Fruit fly (Drosophila melanogaster) whole organism, prepupa: Measurements from ENCODE around the gene CG46396.

Experiments
- Blimp-1 ChIP-seq: fragments of 200-800 bp; sonication (Bioruptor generic); optimal IDR thresholded peaks from 3 replicates; lab custom pipeline; 2017; ENCODE audit warnings: missing biosample characterization, missing genetic modification characterization, mild to moderate bottlenecking, moderate library complexity, missing genetic modification reagents
- CG10631 ChIP-seq: fragments of 200-800 bp; sonication (Bioruptor generic); optimal IDR thresholded peaks from 2 replicates; lab custom pipeline; 2016; ENCODE audit warnings: missing biosample characterization, missing genetic modification characterization
- CG11294 ChIP-seq: fragments of 200-800 bp; sonication (Bioruptor generic); IDR thresholded peaks from 2 replicates; pipeline ENCODE4 v1.3.6; 2022; ENCODE audit warnings: missing biosample characterization, missing genetic modification characterization
- CG11762 ChIP-seq: fragments of 200-800 bp; sonication (Bioruptor generic); optimal IDR thresholded peaks from 3 replicates; lab custom pipeline; 2016; ENCODE audit warnings: missing biosample characterization, missing genetic modification characterization; ENCODE audit not compliant: insufficient read depth
- CG11902 ChIP-seq: fragments of 200-800 bp; sonication (Bioruptor generic); optimal IDR thresholded peaks from 3 replicates; lab custom pipeline; 2016; ENCODE audit warnings: missing biosample characterization, missing genetic modification characterization
- CG15336 ChIP-seq: fragments of 200-800 bp; sonication (Bioruptor generic); IDR thresholded peaks from 2 replicates; pipeline ENCODE4 v1.3.6; 2022; ENCODE audit warnings: missing biosample characterization, missing genetic modification characterization
- CG16779 ChIP-seq: fragments of 200-800 bp; sonication (Bioruptor generic); optimal IDR thresholded peaks from 3 replicates; lab custom pipeline; 2017; ENCODE audit warnings: missing biosample characterization, mild to moderate bottlenecking, missing genetic modification characterization
- CG31627 ChIP-seq: fragments of 200-800 bp; sonication (Bioruptor generic); optimal IDR thresholded peaks from 3 replicates; lab custom pipeline; 2016; ENCODE audit warnings: missing biosample characterization, missing genetic modification characterization
- CG34406 ChIP-seq: fragments of 200-800 bp; sonication (Bioruptor generic); optimal IDR thresholded peaks from 3 replicates; lab custom pipeline; 2016; ENCODE audit warnings: missing biosample characterization, missing genetic modification characterization
- CG4318 ChIP-seq: fragments of 200-800 bp; sonication (Bioruptor generic); optimal IDR thresholded peaks from 3 replicates; lab custom pipeline; 2017; ENCODE audit warnings: missing biosample characterization, mild to moderate bottlenecking, missing genetic modification characterization
- CG6276 ChIP-seq: fragments of 200-800 bp; sonication (Bioruptor generic); optimal IDR thresholded peaks from 2 replicates; lab custom pipeline; 2017; ENCODE audit warnings: missing biosample characterization, mild to moderate bottlenecking, missing genetic modification characterization
- CG8319 ChIP-seq: fragments of 200-800 bp; sonication (Bioruptor generic); optimal IDR thresholded peaks from 3 replicates; lab custom pipeline; 2016; ENCODE audit warnings: missing biosample characterization, missing genetic modification characterization
- Eip75B ChIP-seq: fragments of 200-800 bp; sonication (Bioruptor generic); optimal IDR thresholded peaks from 3 replicates; lab custom pipeline; 2016; ENCODE audit warnings: missing biosample characterization, missing genetic modification characterization
- Eip78C ChIP-seq: fragments of 200-800 bp; sonication (Bioruptor generic); peaks from one replicate; lab custom pipeline; 2016; ENCODE audit warnings: missing biosample characterization, missing genetic modification characterization
- Ets21C ChIP-seq: fragments of 200-800 bp; sonication (Bioruptor generic); optimal IDR thresholded peaks from 3 replicates; lab custom pipeline; 2016; ENCODE audit warnings: missing biosample characterization, missing genetic modification characterization
- Ets96B ChIP-seq: fragments of 200-800 bp; optimal IDR thresholded peaks from 2 replicates; lab custom pipeline; 2019; ENCODE audit warnings: missing biosample characterization, mild to moderate bottlenecking, missing genetic modification characterization, moderate library complexity
- Gug ChIP-seq: fragments of 200-800 bp; sonication (Bioruptor generic); IDR thresholded peaks from 2 replicates; pipeline ENCODE4 v1.3.6; 2022; ENCODE audit warnings: missing biosample characterization, missing genetic modification characterization
- Hr38 ChIP-seq: sonication (Bioruptor generic); optimal IDR thresholded peaks from 2 replicates; lab custom pipeline; 2016; ENCODE audit warnings: missing biosample characterization, missing genetic modification characterization
- Hr39 ChIP-seq: fragments of 200-800 bp; sonication (Bioruptor generic); optimal IDR thresholded peaks from 2 replicates; lab custom pipeline; 2016; ENCODE audit warnings: missing biosample characterization, missing genetic modification characterization
- Hr4 ChIP-seq: fragments of 200-800 bp; sonication (Bioruptor generic); optimal IDR thresholded peaks from 3 replicates; lab custom pipeline; 2016; ENCODE audit warnings: missing biosample characterization, missing genetic modification characterization
- Smox ChIP-seq: fragments of 200-800 bp; sonication (Bioruptor generic); optimal IDR thresholded peaks from 3 replicates; lab custom pipeline; 2016; ENCODE audit warnings: missing biosample characterization, missing genetic modification characterization
- Sox102F ChIP-seq: fragments of 200-800 bp; sonication (Bioruptor generic); optimal IDR thresholded peaks from 2 replicates; lab custom pipeline; 2016; ENCODE audit warnings: missing biosample characterization, mild to moderate bottlenecking, missing genetic modification characterization
- Sox14 ChIP-seq: fragments of 200-800 bp; sonication (Bioruptor generic); optimal IDR thresholded peaks from 3 replicates; lab custom pipeline; 2016; ENCODE audit warnings: missing biosample characterization, missing genetic modification characterization
- achi ChIP-seq: fragments of 200-800 bp; sonication (Bioruptor generic); optimal IDR thresholded peaks from 3 replicates; lab custom pipeline; 2016; ENCODE audit warnings: missing biosample characterization, missing genetic modification characterization
- acj6 ChIP-seq: fragments of 200-800 bp; sonication (Bioruptor generic); optimal IDR thresholded peaks from 3 replicates; lab custom pipeline; 2016; ENCODE audit warnings: missing biosample characterization, missing genetic modification characterization
- cyc ChIP-seq: fragments of 200-800 bp; sonication (Bioruptor generic); optimal IDR thresholded peaks from 3 replicates; lab custom pipeline; 2016; ENCODE audit warnings: missing biosample characterization, missing genetic modification characterization
- dac ChIP-seq: fragments of 200-800 bp; sonication (Bioruptor generic); optimal IDR thresholded peaks from 2 replicates; lab custom pipeline; 2017; ENCODE audit warnings: missing biosample characterization, mild to moderate bottlenecking, missing genetic modification characterization
- dsx ChIP-seq: fragments of 200-800 bp; optimal IDR thresholded peaks from 3 replicates; lab custom pipeline; 2019; ENCODE audit warnings: missing biosample characterization, mild to moderate bottlenecking, missing genetic modification characterization, moderate library complexity; ENCODE audit not compliant: poor library complexity, severe bottlenecking
- esn ChIP-seq: fragments of 200-800 bp; sonication (Bioruptor generic); optimal IDR thresholded peaks from 2 replicates; lab custom pipeline; 2016; ENCODE audit warnings: missing biosample characterization, mild to moderate bottlenecking, missing genetic modification characterization, moderate library complexity
- fd85E ChIP-seq: fragments of 200-800 bp; sonication (Bioruptor generic); optimal IDR thresholded peaks from 3 replicates; lab custom pipeline; 2016; ENCODE audit warnings: missing biosample characterization, missing genetic modification characterization
- fkh ChIP-seq: fragments of 200-800 bp; sonication (Bioruptor generic); optimal IDR thresholded peaks from 3 replicates; lab custom pipeline; 2017; ENCODE audit warnings: missing biosample characterization, mild to moderate bottlenecking, missing genetic modification characterization, moderate library complexity
- ss ChIP-seq, 2 experiments: fragments of 200-800 bp; sonication (Bioruptor generic); optimal IDR thresholded peaks; 2 replicates in 1 of 2; 3 replicates in 1 of 2; lab custom pipeline; 2017 to 2018; ENCODE audit warnings: mild to moderate bottlenecking in 2 of 2, missing biosample characterization in 2 of 2, missing genetic modification characterization in 2 of 2, moderate library complexity in 1 of 2
- svp ChIP-seq: fragments of 200-800 bp; sonication (Bioruptor generic); peaks from one replicate; lab custom pipeline; 2016; ENCODE audit warnings: missing biosample characterization, missing genetic modification characterization

Gene CG46396

dm6 chr3R:6334906-6335433, 31.1 kb downstream of the CG46396 start, which contains the start of gene Osi19:
Osi19 (plus strand) TSS chr3R:6335362.
- TF ChIP-seq Ets21C (GFP tag; lab: Kevin White, UChicago), result no peak
- no peak for TF ChIP-seq CG11294 (GFP tag; lab: Robert Waterston, UW)
- no peak for TF ChIP-seq ss (GFP tag; optimal IDR thresholded peaks at IDR 0.05; lab: Kevin White, UChicago)
- no peak for TF ChIP-seq Hr39
- TF ChIP-seq achi (GFP tag; lab: Kevin White, UChicago), result no peak
- no peak for TF ChIP-seq Smox
- TF ChIP-seq Hr38 (GFP tag; lab: Kevin White, UChicago), result no peak
- TF ChIP-seq esn (GFP tag; lab: Kevin White, UChicago), result no peak
- no peak for TF ChIP-seq CG15336 (GFP tag; lab: Robert Waterston, UW)
- no peak for TF ChIP-seq CG16779 (tag; lab: Kevin White, UChicago)
- TF ChIP-seq svp (GFP tag; lab: Kevin White, UChicago), result no peak
- no peak for TF ChIP-seq CG34406 (GFP tag; lab: Kevin White, UChicago)
- no peak for TF ChIP-seq Blimp-1 (GFP tag; lab: Kevin White, UChicago)
- no peak for TF ChIP-seq CG10631 (GFP tag; lab: Kevin White, UChicago)
- no peak for TF ChIP-seq fd85E (GFP tag; lab: Kevin White, UChicago)

- TF ChIP-seq dac (GFP tag; lab: Kevin White, UChicago), result no peak
Observed at dm6 chr3R:6337397-6337796, 33.6 kb downstream of the CG46396 start.

dm6 chr3R:6339795-6340194, 36.0 kb downstream of the CG46396 start, which contains the start of gene Osi20:
Osi20 (plus strand) TSS chr3R:6340095.
- TF ChIP-seq acj6, result no peak
- no peak for TF ChIP-seq esn (GFP tag; lab: Kevin White, UChicago)
- TF ChIP-seq Eip78C (GFP tag; lab: Kevin White, UChicago), result no peak
- TF ChIP-seq Ets96B (tag; lab: Kevin White, UChicago), result no peak
- TF ChIP-seq dsx (GFP tag; lab: Kevin White, UChicago), result no peak
- no peak for TF ChIP-seq CG11902
- TF ChIP-seq CG8319 (GFP tag; lab: Kevin White, UChicago), result no peak
- TF ChIP-seq CG11762 (GFP tag; lab: Kevin White, UChicago), result no peak
- no peak for TF ChIP-seq Smox
- TF ChIP-seq ss (GFP tag; optimal IDR thresholded peaks at IDR 0.05; lab: Kevin White, UChicago), result no peak
- TF ChIP-seq fkh (GFP tag; lab: Kevin White, UChicago), result no peak
- TF ChIP-seq Sox14 (GFP tag; lab: Kevin White, UChicago), result no peak
- TF ChIP-seq CG31627, result no peak
- no peak for TF ChIP-seq Ets21C (GFP tag; lab: Kevin White, UChicago)
- no peak for TF ChIP-seq Sox102F (GFP tag; lab: Kevin White, UChicago)
- no peak for TF ChIP-seq CG4318 (GFP tag; lab: Kevin White, UChicago)

dm6 chr3R:6341668-6342067, 37.8 kb downstream of the CG46396 start, which contains the start of gene CG17917:
CG17917 (plus strand) TSS chr3R:6341968.
- no peak for TF ChIP-seq Ets21C (GFP tag; lab: Kevin White, UChicago)
- TF ChIP-seq Eip78C (GFP tag; lab: Kevin White, UChicago), result no peak
- no peak for TF ChIP-seq CG6276 (GFP tag; lab: Kevin White, UChicago)
- TF ChIP-seq Blimp-1 (GFP tag; lab: Kevin White, UChicago), result no peak
- TF ChIP-seq Gug (GFP tag; lab: Robert Waterston, UW), result no peak
- TF ChIP-seq CG16779 (tag; lab: Kevin White, UChicago), result no peak
- no peak for TF ChIP-seq Eip75B (GFP tag; lab: Kevin White, UChicago)
- TF ChIP-seq esn (GFP tag; lab: Kevin White, UChicago), result no peak
- no peak for TF ChIP-seq CG4318 (GFP tag; lab: Kevin White, UChicago)
- no peak for TF ChIP-seq cyc (GFP tag; lab: Kevin White, UChicago)
- TF ChIP-seq Sox102F (GFP tag; lab: Kevin White, UChicago), result no peak
- no peak for TF ChIP-seq Hr4
